Worm (Caenorhabditis elegans): ENCODE data around the gene ZK899.2.

DNA sequence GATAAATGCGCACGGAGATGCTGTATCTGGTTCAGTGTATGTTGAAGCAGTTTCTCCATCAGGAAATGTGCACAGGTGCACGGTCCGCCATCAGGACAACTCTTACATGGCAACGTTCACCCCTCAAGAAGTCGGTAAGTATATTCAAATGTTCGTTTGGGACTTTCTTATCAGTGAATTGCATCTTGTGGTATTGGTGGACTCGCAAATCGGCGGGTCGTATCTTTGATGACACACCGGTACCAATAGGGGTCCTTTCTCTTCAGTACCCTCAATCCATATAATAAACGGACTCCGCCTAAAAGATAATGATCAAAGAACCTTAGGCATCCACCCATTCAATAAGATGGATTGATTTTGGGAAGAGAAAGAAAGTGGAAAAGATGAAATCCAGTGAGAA, 45.9 kb downstream of the ZK899.2 start:
- TF ChIP-seq snpc-4 (tag; optimal IDR thresholded peaks at IDR 0.05) (no peak), elt-3 (tag; optimal IDR thresholded peaks at IDR 0.05) (no peak), nhr-12 (tag; optimal IDR thresholded peaks at IDR 0.05) (no peak), nhr-76 (tag; optimal IDR thresholded peaks at IDR 0.05) (no peak), lin-13 (tag; optimal IDR thresholded peaks at IDR 0.05) (no peak), mep-1 (tag; optimal IDR thresholded peaks at IDR 0.05) (no peak), lsy-2 (tag; optimal IDR thresholded peaks at IDR 0.05) (no peak)
